Fruit fly (Drosophila melanogaster): ENCODE measurements around the gene CG31624.

dm6 chr2L:21197178-21197577, 3.0 kb downstream of the CG31624 start:
- TF ChIP-seq Deaf1 (tag; optimal IDR thresholded peaks at IDR 0.05) (no peak), dpn (GFP tag; optimal IDR thresholded peaks at IDR 0.05) (no peak), grau (tag; optimal IDR thresholded peaks at IDR 0.05) (no peak), Ssrp (tag; optimal IDR thresholded peaks at IDR 0.05) (no peak), CG33557 (GFP tag; optimal IDR thresholded peaks at IDR 0.05) (no peak), CG18262 (tag; optimal IDR thresholded peaks at IDR 0.05) (no peak), CG12104 (GFP tag; optimal IDR thresholded peaks at IDR 0.05) (no peak), CG11247 (GFP tag; IDR thresholded peaks at IDR 0.05) (no peak), CG11723 (GFP tag; optimal IDR thresholded peaks at IDR 0.05) (no peak), ems (GFP tag; optimal IDR thresholded peaks at IDR 0.05) (no peak), amos (GFP tag; IDR thresholded peaks at IDR 0.05; ENCODE audit: partially characterized antibody) (no peak), ro (GFP tag; IDR thresholded peaks at IDR 0.05) (no peak)
